Worm (Caenorhabditis elegans) whole organism, early embryonic: ENCODE measurements around the gene srh-1.

ENCODE experiments used
- F13C5.2 ChIP-seq: sonication (generic microtip); optimal IDR thresholded peaks from 2 replicates; lab custom pipeline; 2017; ENCODE audit warnings: mild to moderate bottlenecking, missing genetic modification characterization, inconsistent platforms, missing compliant biosample characterization
- aly-1 ChIP-seq: sonication (generic microtip); optimal IDR thresholded peaks from 2 replicates; lab custom pipeline; 2016; ENCODE audit warnings: missing genetic modification characterization, missing compliant biosample characterization
- ama-1 ChIP-seq: fragments of 150-350 bp; optimal IDR thresholded peaks from 2 replicates; lab custom pipeline; 2014
- ceh-36 ChIP-seq: sonication (generic microtip); optimal IDR thresholded peaks from 2 replicates; lab custom pipeline; 2016; ENCODE audit warnings: missing genetic modification characterization, inconsistent platforms, missing compliant biosample characterization
- flt-1 ChIP-seq: fragments of 200-800 bp; sonication (Bioruptor generic); IDR thresholded peaks from 2 replicates; pipeline ENCODE4 v1.3.6; 2022; ENCODE audit warnings: missing genetic modification characterization, missing compliant biosample characterization
- hmbx-1 ChIP-seq: sonication (generic microtip); optimal IDR thresholded peaks from 2 replicates; lab custom pipeline; 2016; ENCODE audit warnings: mild to moderate bottlenecking, missing genetic modification characterization, missing compliant biosample characterization
- hnd-1 ChIP-seq: sonication (generic microtip); optimal IDR thresholded peaks from 2 replicates; lab custom pipeline; 2016; ENCODE audit warnings: missing genetic modification characterization, missing compliant biosample characterization
- sea-1 ChIP-seq: fragments of 200-800 bp; sonication (Bioruptor generic); conservative IDR thresholded peaks from 2 replicates; pipeline ENCODE4 v1.3.6; 2022; ENCODE audit warnings: missing genetic modification characterization, missing compliant biosample characterization

- TF ChIP-seq hnd-1 (tag; lab: Kevin White, UChicago) (no peak), ama-1 (lab: Kevin White, UChicago) (no peak), flt-1 (GFP tag; lab: Robert Waterston, UW) (no peak), F13C5.2 (tag; lab: Kevin White, UChicago) (no peak), hmbx-1 (tag; lab: Kevin White, UChicago) (no peak), aly-1 (tag; lab: Kevin White, UChicago) (no peak), sea-1 (GFP tag; lab: Robert Waterston, UW) (no peak), ceh-36 (tag; lab: Kevin White, UChicago) (no peak)
These were observed 23.1 kb downstream of the srh-1 start, which contains the start of gene ttll-5 for ce11 chrV:11508773-11509172.
